Worm (Caenorhabditis elegans) whole organism, mixed stage, embryonic: ENCODE results near the gene skr-20.

Experiments
- ceh-43 ChIP-seq: fragments of 200-800 bp; sonication (Bioruptor generic); optimal IDR thresholded peaks from 2 replicates; lab custom pipeline; 2018; ENCODE audit warnings: mild to moderate bottlenecking, missing genetic modification characterization, moderate library complexity, missing compliant biosample characterization
- cnd-1 ChIP-seq: fragments of 200-800 bp; sonication (Bioruptor generic); optimal IDR thresholded peaks from 2 replicates; lab custom pipeline; 2018; ENCODE audit warnings: mild to moderate bottlenecking, missing genetic modification characterization, missing compliant biosample characterization
- elt-1 ChIP-seq: sonication (generic microtip); optimal IDR thresholded peaks from 2 replicates; lab custom pipeline; 2017; ENCODE audit warnings: missing genetic modification characterization, mild to moderate bottlenecking, missing compliant biosample characterization, antibody characterized with exemption, moderate library complexity, borderline replicate concordance; ENCODE audit not compliant: insufficient read depth
- lsy-2 ChIP-seq: fragments of 150-350 bp; optimal IDR thresholded peaks from 2 replicates; lab custom pipeline; 2014; ENCODE audit warnings: missing biosample characterization, missing genetic modification characterization
- nhr-76 ChIP-seq: sonication (generic microtip); optimal IDR thresholded peaks from 2 replicates; lab custom pipeline; 2017; ENCODE audit warnings: missing biosample characterization, missing genetic modification characterization
- snpc-4 ChIP-seq: fragments of 150-350 bp; optimal IDR thresholded peaks from 2 replicates; lab custom pipeline; 2014; ENCODE audit warnings: missing biosample characterization, missing genetic modification characterization
- ztf-11 ChIP-seq: fragments of 150-350 bp; optimal IDR thresholded peaks from 2 replicates; lab custom pipeline; 2014; ENCODE audit warnings: missing biosample characterization, missing genetic modification characterization

DNA sequence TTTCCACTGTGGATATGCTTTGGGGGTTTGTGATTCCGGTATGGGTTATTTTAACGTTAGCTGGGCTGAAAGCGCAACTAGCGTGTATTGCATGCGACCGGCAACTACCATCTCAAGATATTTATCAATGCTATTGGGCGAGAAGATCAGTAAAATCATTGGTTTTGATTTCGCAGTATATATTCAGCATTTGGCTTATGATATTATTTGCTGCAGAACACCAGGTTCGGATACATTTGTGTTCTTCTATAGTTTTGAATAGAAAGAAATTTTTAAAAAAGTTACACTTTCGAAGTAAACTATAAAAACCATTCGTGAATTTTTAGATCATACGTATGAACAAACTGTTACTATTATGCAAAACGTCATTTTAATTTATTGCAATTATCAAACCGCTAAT is 5.4 kb downstream of the skr-20 start:
- TF ChIP-seq elt-1 (tag; lab: Kevin White, UChicago) (no peak), snpc-4 (tag; lab: Kevin White, UChicago) (no peak), ztf-11 (tag; lab: Kevin White, UChicago) (no peak), nhr-76 (tag; lab: Kevin White, UChicago) (no peak), lsy-2 (tag; lab: Kevin White, UChicago) (no peak), cnd-1 (no peak), ceh-43 (GFP tag; lab: Kevin White, UChicago) (no peak)
